Worm (Caenorhabditis elegans) whole organism, L1 larva: ENCODE measurements around the gene srj-50.

ENCODE experiments used
- C16A3.4 ChIP-seq: fragments of 150-350 bp; optimal IDR thresholded peaks from 2 replicates; lab custom pipeline; 2014; ENCODE audit warnings: missing biosample characterization, missing genetic modification characterization
- F16B12.6 ChIP-seq: fragments of 150-350 bp; optimal IDR thresholded peaks from 2 replicates; lab custom pipeline; 2014; ENCODE audit warnings: missing biosample characterization, missing genetic modification characterization
- Y116A8C.19 ChIP-seq: sonication (generic microtip); optimal IDR thresholded peaks from 2 replicates; lab custom pipeline; 2016; ENCODE audit warnings: missing compliant biosample characterization, missing genetic modification characterization, borderline replicate concordance
- aly-2 ChIP-seq: fragments of 150-350 bp; optimal IDR thresholded peaks from 2 replicates; lab custom pipeline; 2014; ENCODE audit warnings: missing biosample characterization, missing genetic modification characterization
- ama-1 ChIP-seq: fragments of 150-350 bp; optimal IDR thresholded peaks from 2 replicates; lab custom pipeline; 2014
- ceh-82 ChIP-seq, 3 experiments: fragments of 150-350 bp in 1 of 3; sonication (generic microtip) in 2 of 3; optimal IDR thresholded peaks; 2 replicates each; lab custom pipeline; 2014 to 2017; ENCODE audit warnings: missing biosample characterization in 3 of 3, missing genetic modification characterization in 3 of 3
- ceh-88 ChIP-seq: fragments of 200-800 bp; sonication (Bioruptor generic); IDR thresholded peaks from 2 replicates; pipeline ENCODE4 v1.3.6; 2022; ENCODE audit warnings: missing genetic modification characterization, missing compliant biosample characterization
- ceh-90 ChIP-seq: sonication (generic microtip); optimal IDR thresholded peaks from 2 replicates; lab custom pipeline; 2016; ENCODE audit warnings: missing genetic modification characterization, missing compliant biosample characterization
- dpl-1 ChIP-seq, 3 experiments: fragments of 150-350 bp in 2 of 3; sonication (generic microtip) in 1 of 3; optimal IDR thresholded peaks; 2 replicates each; lab custom pipeline; 2014 to 2017; ENCODE audit warnings: missing biosample characterization in 3 of 3, missing genetic modification characterization in 3 of 3, missing genetic modification reagents in 3 of 3
- efl-3 ChIP-seq: fragments of 200-800 bp; sonication (Bioruptor generic); optimal IDR thresholded peaks from 2 replicates; lab custom pipeline; 2018; ENCODE audit warnings: mild to moderate bottlenecking, missing genetic modification characterization, missing compliant biosample characterization
- egl-13 ChIP-seq: sonication (generic microtip); optimal IDR thresholded peaks from 2 replicates; lab custom pipeline; 2016; ENCODE audit warnings: missing genotype, missing genetic modification reagents, missing genetic modification characterization, missing compliant biosample characterization
- elt-2 ChIP-seq: sonication (generic microtip); optimal IDR thresholded peaks from 2 replicates; lab custom pipeline; 2016; ENCODE audit warnings: missing genetic modification characterization, mild to moderate bottlenecking, inconsistent platforms, missing compliant biosample characterization, missing genetic modification reagents
- fkh-10 ChIP-seq: sonication (generic microtip); optimal IDR thresholded peaks from 2 replicates; lab custom pipeline; 2017; ENCODE audit warnings: missing biosample characterization, missing genetic modification reagents, missing genetic modification characterization
- fkh-8 ChIP-seq: sonication (generic microtip); optimal IDR thresholded peaks from 2 replicates; lab custom pipeline; 2016; ENCODE audit warnings: mild to moderate bottlenecking, missing genetic modification characterization, missing compliant biosample characterization
- hlh-4 ChIP-seq: sonication (generic microtip); optimal IDR thresholded peaks from 2 replicates; lab custom pipeline; 2016; ENCODE audit warnings: mild to moderate bottlenecking, missing genetic modification characterization, missing compliant biosample characterization
- irx-1 ChIP-seq: sonication (generic microtip); optimal IDR thresholded peaks from 2 replicates; lab custom pipeline; 2016; ENCODE audit warnings: missing genetic modification characterization, missing compliant biosample characterization
- isw-1 ChIP-seq: fragments of 200-800 bp; sonication (Bioruptor generic); IDR thresholded peaks from 2 replicates; pipeline ENCODE4 v1.3.6; 2022; ENCODE audit warnings: missing genetic modification characterization, missing compliant biosample characterization
- jun-1 ChIP-seq: fragments of 150-350 bp; optimal IDR thresholded peaks from 2 replicates; lab custom pipeline; 2014; ENCODE audit warnings: missing biosample characterization, missing genetic modification reagents, missing genetic modification characterization
- lin-15B ChIP-seq: fragments of 150-350 bp; sonication (generic microtip); optimal IDR thresholded peaks from 3 replicates; lab custom pipeline; 2014; ENCODE audit warnings: missing biosample characterization, missing genetic modification characterization
- lir-3 ChIP-seq: sonication (generic microtip); optimal IDR thresholded peaks from 2 replicates; lab custom pipeline; 2016; ENCODE audit warnings: mild to moderate bottlenecking, missing genetic modification characterization, moderate library complexity, missing compliant biosample characterization; ENCODE audit not compliant: poor library complexity
- lsy-2 ChIP-seq, 2 experiments: fragments of 150-350 bp; optimal IDR thresholded peaks; 2 replicates each; lab custom pipeline; 2014; ENCODE audit warnings: missing biosample characterization in 2 of 2, missing genetic modification characterization in 2 of 2
- mdl-1 ChIP-seq, 2 experiments: fragments of 150-350 bp; optimal IDR thresholded peaks; 2 replicates each; lab custom pipeline; 2014 to 2017; ENCODE audit warnings: missing biosample characterization in 2 of 2, missing genetic modification characterization in 2 of 2, inconsistent platforms in 1 of 2
- nhr-11 ChIP-seq: fragments of 150-350 bp; optimal IDR thresholded peaks from 2 replicates; lab custom pipeline; 2014; ENCODE audit warnings: missing biosample characterization, missing genetic modification characterization
- nhr-237 ChIP-seq: fragments of 150-350 bp; optimal IDR thresholded peaks from 2 replicates; lab custom pipeline; 2014; ENCODE audit warnings: missing biosample characterization, missing genetic modification characterization
- nhr-28 ChIP-seq: fragments of 150-350 bp; optimal IDR thresholded peaks from 2 replicates; lab custom pipeline; 2014; ENCODE audit warnings: missing biosample characterization, missing genetic modification characterization
- nhr-47 ChIP-seq: sonication (generic microtip); optimal IDR thresholded peaks from 2 replicates; lab custom pipeline; 2016; ENCODE audit warnings: mild to moderate bottlenecking, missing genetic modification characterization, moderate library complexity, missing compliant biosample characterization
- nhr-76 ChIP-seq: sonication (generic microtip); optimal IDR thresholded peaks from 2 replicates; lab custom pipeline; 2017; ENCODE audit warnings: missing biosample characterization, missing genetic modification characterization
- nhr-77 ChIP-seq: fragments of 150-350 bp; optimal IDR thresholded peaks from 2 replicates; lab custom pipeline; 2014; ENCODE audit warnings: missing biosample characterization, missing genetic modification characterization
- nhr-85 ChIP-seq: sonication (generic microtip); peaks from one replicate; lab custom pipeline; 2016; ENCODE audit warnings: missing genetic modification characterization, inconsistent platforms, missing compliant biosample characterization
- pqm-1 ChIP-seq: sonication (generic microtip); optimal IDR thresholded peaks from 3 replicates; lab custom pipeline; 2017; ENCODE audit warnings: missing biosample characterization, missing genetic modification characterization
- skn-1 ChIP-seq: fragments of 150-350 bp; optimal IDR thresholded peaks from 2 replicates; lab custom pipeline; 2014; ENCODE audit warnings: missing biosample characterization, missing genetic modification characterization
- snpc-4 ChIP-seq: fragments of 150-350 bp; optimal IDR thresholded peaks from 2 replicates; lab custom pipeline; 2014; ENCODE audit warnings: missing biosample characterization, missing genetic modification characterization
- snu-23 ChIP-seq: sonication (generic microtip); optimal IDR thresholded peaks from 2 replicates; lab custom pipeline; 2016; ENCODE audit warnings: missing genetic modification characterization, missing compliant biosample characterization
- tbx-2 ChIP-seq: sonication (generic microtip); optimal IDR thresholded peaks from 2 replicates; lab custom pipeline; 2016; ENCODE audit warnings: missing genetic modification characterization, missing compliant biosample characterization
- tlp-1 ChIP-seq: fragments of 150-350 bp; optimal IDR thresholded peaks from 2 replicates; lab custom pipeline; 2014; ENCODE audit warnings: missing biosample characterization, missing genetic modification characterization
- unc-130 ChIP-seq: fragments of 150-350 bp; optimal IDR thresholded peaks from 2 replicates; lab custom pipeline; 2017; ENCODE audit warnings: missing biosample characterization, missing genetic modification characterization, inconsistent platforms
- unc-62 ChIP-seq: fragments of 150-350 bp; optimal IDR thresholded peaks from 2 replicates; lab custom pipeline; 2014; ENCODE audit warnings: missing biosample characterization, missing genetic modification reagents, missing genetic modification characterization
- unc-86 ChIP-seq: sonication (generic microtip); optimal IDR thresholded peaks from 2 replicates; lab custom pipeline; 2016; ENCODE audit warnings: missing genetic modification characterization, missing compliant biosample characterization
- unc-98 ChIP-seq: fragments of 200-800 bp; sonication (Bioruptor generic); IDR thresholded peaks from 2 replicates; pipeline ENCODE4 v1.3.6; 2022; ENCODE audit warnings: missing genetic modification characterization, missing compliant biosample characterization
- xbp-1 ChIP-seq: sonication (generic microtip); optimal IDR thresholded peaks from 2 replicates; lab custom pipeline; 2016; ENCODE audit warnings: missing genetic modification characterization, missing compliant biosample characterization

Gene srj-50

DNA sequence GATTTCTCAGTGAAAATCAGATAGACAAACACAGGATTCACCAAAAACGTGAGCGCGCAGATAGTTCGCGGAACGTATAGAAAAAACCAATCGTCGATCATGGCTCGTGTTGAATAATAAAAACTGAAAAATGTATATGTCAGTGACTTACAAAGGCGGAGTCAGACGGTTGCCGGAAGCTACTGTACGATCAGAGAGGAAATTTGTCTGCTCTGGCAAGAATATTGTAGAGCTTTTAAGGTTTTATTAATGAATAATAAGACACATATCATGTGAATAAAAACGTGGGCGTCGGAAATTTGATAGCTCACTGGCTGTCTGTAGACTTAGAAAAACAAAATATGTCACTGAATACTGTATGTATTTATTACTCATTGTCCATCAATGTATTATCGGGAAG lies 22.7 kb downstream of the srj-50 start, which contains the start of gene srj-57:
Gene srj-57, minus strand, starts transcription at position 101 of the 400 bp plus-strand sequence.
- TF ChIP-seq aly-2 (tag; lab: Kevin White, UChicago) (no peak), ceh-90 (no peak), nhr-237 (tag; lab: Kevin White, UChicago) (no peak), dpl-1 (GFP tag; optimal IDR thresholded peaks at IDR 0.05; lab: Kevin White, UChicago) (no peak), nhr-76 (tag; lab: Kevin White, UChicago) (no peak), nhr-11 (tag; lab: Kevin White, UChicago) (no peak), ama-1 (lab: Kevin White, UChicago) (no peak), skn-1 (tag; lab: Kevin White, UChicago) (no peak), jun-1 (tag; lab: Kevin White, UChicago) (no peak), fkh-10 (GFP tag; lab: Kevin White, UChicago) (no peak), unc-130 (tag; lab: Kevin White, UChicago) (no peak), lin-15B (no peak), elt-2 (tag; lab: Kevin White, UChicago) (no peak), pqm-1 (no peak), egl-13 (no peak), unc-86 (tag; lab: Kevin White, UChicago) (no peak), C16A3.4 (tag; lab: Kevin White, UChicago) (no peak), tlp-1 (tag; lab: Kevin White, UChicago) (no peak)

DNA sequence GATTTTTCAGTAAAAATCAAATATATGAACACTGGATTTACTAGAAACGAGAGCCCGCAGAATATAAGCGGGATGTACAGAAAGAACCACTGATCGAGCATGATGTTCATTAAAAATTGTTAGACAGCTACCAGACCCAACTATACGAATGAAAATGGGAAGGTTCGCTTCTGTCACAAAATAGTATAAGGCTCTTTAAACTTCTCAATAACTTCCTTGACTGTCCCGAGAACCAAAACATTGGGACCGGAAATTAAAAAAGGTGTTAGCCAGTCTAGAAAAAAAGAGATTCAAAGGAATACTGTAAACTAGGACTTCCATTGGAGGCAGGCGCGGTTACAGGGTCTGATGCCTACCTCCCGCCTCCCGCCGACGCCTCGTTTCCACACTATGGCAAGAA lies 25.1 kb downstream of the srj-50 start, which contains the start of gene srj-55:
Gene srj-55, minus strand, starts transcription at position 101 of the 400 bp plus-strand sequence.
- TF ChIP-seq elt-2 (tag; lab: Kevin White, UChicago) = no peak
- TF ChIP-seq tlp-1 (tag; lab: Kevin White, UChicago) = no peak
- TF ChIP-seq snpc-4 = no peak
- no peak for TF ChIP-seq nhr-47 (tag; lab: Kevin White, UChicago)
- no peak for TF ChIP-seq mdl-1 (tag; optimal IDR thresholded peaks at IDR 0.05; lab: Kevin White, UChicago)
- no peak for TF ChIP-seq hlh-4 (tag; lab: Kevin White, UChicago)
- TF ChIP-seq efl-3 = no peak
- TF ChIP-seq nhr-77 (tag; lab: Kevin White, UChicago) = no peak
- TF ChIP-seq lir-3 (tag; lab: Kevin White, UChicago) = no peak
- TF ChIP-seq ceh-88 (GFP tag; lab: Robert Waterston, UW) = no peak
- no peak for TF ChIP-seq nhr-76 (tag; lab: Kevin White, UChicago)
- no peak for TF ChIP-seq fkh-10 (GFP tag; lab: Kevin White, UChicago)
- no peak for TF ChIP-seq F16B12.6 (tag; lab: Kevin White, UChicago)
- no peak for TF ChIP-seq nhr-28
- TF ChIP-seq unc-98 = no peak

DNA sequence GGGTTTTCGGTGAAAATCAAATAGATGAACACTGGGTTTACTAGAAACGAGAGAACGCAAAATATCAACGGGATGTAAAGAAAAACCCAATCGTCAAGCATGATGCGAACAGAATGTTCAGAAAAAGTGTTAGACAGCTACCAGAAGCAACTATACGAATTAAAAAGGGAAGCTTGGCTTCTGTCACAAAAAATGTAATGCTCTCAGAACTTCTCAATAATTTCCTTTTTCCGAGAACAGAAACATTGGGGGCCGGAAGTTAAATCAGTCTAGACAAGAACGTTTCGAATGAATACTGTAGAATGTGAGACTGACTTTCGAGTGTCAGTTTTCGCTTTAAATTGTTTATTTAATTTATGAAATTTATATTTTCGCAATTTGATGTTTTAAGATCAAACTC lies 27.0 kb downstream of the srj-50 start, which contains the start of gene srj-54:
Gene srj-54, minus strand, starts transcription at position 101 of the 400 bp plus-strand sequence.
- no peak for TF ChIP-seq tlp-1 (tag; lab: Kevin White, UChicago)

DNA sequence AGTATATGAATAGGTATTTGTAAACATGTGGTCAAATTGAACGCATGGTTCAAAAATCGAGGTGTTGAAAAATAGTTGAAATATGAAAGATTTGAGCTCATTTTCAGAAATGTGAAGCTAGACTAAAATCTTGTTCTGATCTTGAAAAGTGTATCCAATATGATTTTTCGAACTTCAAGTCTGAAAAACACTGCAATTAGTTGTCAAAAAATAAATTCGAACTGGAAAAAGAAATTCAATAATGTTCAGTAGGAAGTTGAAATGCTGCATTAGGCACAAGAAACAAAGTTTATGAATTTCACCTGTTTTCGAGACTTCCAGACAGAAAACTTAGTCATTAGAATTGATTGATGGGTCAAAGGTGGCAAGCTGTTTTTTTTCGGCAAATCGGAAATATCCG lies 28.7 kb downstream of the srj-50 start, which contains the start of gene srh-270:
Gene srh-270, minus strand, starts transcription at position 101 of the 400 bp plus-strand sequence.
- no peak for TF ChIP-seq unc-62
- TF ChIP-seq fkh-8 (tag; lab: Kevin White, UChicago) = no peak
- TF ChIP-seq ceh-90 = no peak
- TF ChIP-seq unc-98 = no peak
- no peak for TF ChIP-seq Y116A8C.19 (tag; lab: Kevin White, UChicago)
- TF ChIP-seq nhr-85 = no peak
- no peak for TF ChIP-seq lsy-2 (tag; optimal IDR thresholded peaks at IDR 0.05; lab: Kevin White, UChicago)
- no peak for TF ChIP-seq nhr-237 (tag; lab: Kevin White, UChicago)
- TF ChIP-seq C16A3.4 (tag; lab: Kevin White, UChicago) = no peak
- TF ChIP-seq snu-23 (GFP tag; lab: Kevin White, UChicago) = no peak
- no peak for TF ChIP-seq aly-2 (tag; lab: Kevin White, UChicago)
- TF ChIP-seq isw-1 (GFP tag; lab: Robert Waterston, UW) = no peak
- TF ChIP-seq xbp-1 = no peak
- no peak for TF ChIP-seq irx-1 (tag; lab: Kevin White, UChicago)
- TF ChIP-seq ceh-82 (tag; optimal IDR thresholded peaks at IDR 0.05; lab: Kevin White, UChicago) = no peak
- no peak for TF ChIP-seq tbx-2 (tag; lab: Kevin White, UChicago)
- TF ChIP-seq snpc-4 = no peak
